Fruit fly (Drosophila melanogaster): Measurements from ENCODE around the gene ush.

DNA sequence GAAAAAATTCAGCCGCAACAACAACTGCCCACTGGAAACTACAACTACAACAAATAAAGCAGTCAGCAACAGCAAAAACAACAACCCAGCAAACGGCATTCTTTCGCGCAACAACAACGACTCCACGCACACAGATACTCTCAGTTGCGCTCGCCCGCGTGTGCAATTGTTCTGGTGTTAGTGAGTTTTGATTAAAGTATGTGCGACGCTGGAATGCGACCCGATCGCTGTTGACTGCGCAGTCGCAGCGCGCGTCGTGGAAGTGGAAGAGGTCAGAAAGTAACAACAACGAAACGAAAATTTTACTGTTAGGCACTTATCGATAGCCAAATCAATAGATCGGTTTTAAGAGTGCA is 44.4 kb upstream of the ush start:
- TF ChIP-seq usp (GFP tag; optimal IDR thresholded peaks at IDR 0.05) (no peak), pan (optimal IDR thresholded peaks at IDR 0.05) (no peak), EcR (GFP tag; optimal IDR thresholded peaks at IDR 0.05) (no peak), CG8478 (optimal IDR thresholded peaks at IDR 0.05) (no peak), psq (optimal IDR thresholded peaks at IDR 0.05) (no peak)
